Worm (Caenorhabditis elegans): ENCODE measurements around the gene tbc-1.

The tbc-1 gene

DNA sequence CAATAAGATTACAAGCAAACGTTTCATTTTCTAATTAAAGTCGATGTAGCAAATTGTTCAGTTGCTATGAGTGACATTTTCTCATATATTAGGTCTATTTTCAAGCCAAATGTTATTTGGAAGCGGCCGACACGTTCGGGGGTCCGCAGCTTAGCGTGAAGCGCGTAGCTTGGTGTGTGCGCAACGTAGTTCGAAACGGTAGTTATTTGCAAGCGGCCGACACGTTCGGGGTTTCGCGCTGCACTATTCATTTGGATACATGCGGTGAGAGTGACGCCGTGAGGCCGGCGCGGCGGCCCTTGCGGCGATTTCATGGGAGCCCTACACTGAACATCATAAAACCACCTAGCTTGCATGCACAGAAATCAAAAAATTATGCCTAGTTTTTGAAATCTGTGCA is 17.6 kb downstream of the tbc-1 start:
- no peak for TF ChIP-seq unc-120 (tag; optimal IDR thresholded peaks at IDR 0.05; ENCODE audit: poor library complexity, severe bottlenecking)
- no peak for TF ChIP-seq unc-62 (GFP tag; optimal IDR thresholded peaks at IDR 0.05)
- TF ChIP-seq ham-2 (GFP tag; optimal IDR thresholded peaks at IDR 0.05): no peak
- TF ChIP-seq flh-1 (GFP tag; optimal IDR thresholded peaks at IDR 0.05): no peak
- no peak for TF ChIP-seq cnd-1 (tag; optimal IDR thresholded peaks at IDR 0.05)
- TF ChIP-seq tbx-8 (GFP tag; optimal IDR thresholded peaks at IDR 0.05): no peak
- no peak for TF ChIP-seq mep-1 (tag; optimal IDR thresholded peaks at IDR 0.05)
- TF ChIP-seq nhr-2 (tag; optimal IDR thresholded peaks at IDR 0.05): no peak
- TF ChIP-seq M03D4.4 (tag; optimal IDR thresholded peaks at IDR 0.05): no peak
- TF ChIP-seq nhr-12 (tag; optimal IDR thresholded peaks at IDR 0.05): no peak
- no peak for TF ChIP-seq snpc-4 (tag; optimal IDR thresholded peaks at IDR 0.05)
- TF ChIP-seq bed-3 (GFP tag; optimal IDR thresholded peaks at IDR 0.05): no peak
- TF ChIP-seq elt-1 (tag; optimal IDR thresholded peaks at IDR 0.05; ENCODE audit: borderline replicate concordance, insufficient read depth): no peak
- no peak for TF ChIP-seq ceh-83 (GFP tag; optimal IDR thresholded peaks at IDR 0.05)
- TF ChIP-seq mls-2 (tag; optimal IDR thresholded peaks at IDR 0.05): no peak
- TF ChIP-seq sptf-1 (tag; optimal IDR thresholded peaks at IDR 0.05): no peak

DNA sequence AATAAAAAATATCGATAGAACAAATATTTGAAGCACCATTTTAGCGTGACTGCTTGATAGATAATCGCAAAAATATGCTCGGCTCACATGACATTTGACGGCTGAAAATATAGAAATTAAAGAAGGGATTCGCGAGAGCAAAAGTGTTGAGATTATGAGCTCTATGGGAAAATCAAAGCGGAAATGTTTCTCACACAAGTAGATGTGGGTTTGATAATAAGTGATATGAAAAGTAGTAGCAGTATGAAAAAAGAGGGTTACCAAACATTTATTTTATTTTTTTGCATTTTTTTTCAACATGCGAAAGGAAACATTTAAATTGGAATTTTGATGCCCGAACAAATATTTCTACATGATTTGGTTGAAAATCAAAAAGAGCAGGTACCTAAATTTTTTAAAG is 20.7 kb downstream of the tbc-1 start, which contains the start of gene iglr-1:
Gene iglr-1, minus strand, starts transcription at position 101 of the 400 bp plus-strand sequence.
- TF ChIP-seq unc-39 (tag; optimal IDR thresholded peaks at IDR 0.05) (no peak), nhr-76 (tag; optimal IDR thresholded peaks at IDR 0.05) (no peak), pha-4 (tag; optimal IDR thresholded peaks at IDR 0.05) (no peak), nhr-28 (tag; optimal IDR thresholded peaks at IDR 0.05) (no peak), ceh-39 (tag; optimal IDR thresholded peaks at IDR 0.05) (no peak), lin-32 (GFP tag; optimal IDR thresholded peaks at IDR 0.05) (no peak), elt-3 (tag; optimal IDR thresholded peaks at IDR 0.05) (no peak), zip-8 (tag; optimal IDR thresholded peaks at IDR 0.05) (no peak), ham-2 (GFP tag; optimal IDR thresholded peaks at IDR 0.05) (no peak), ceh-43 (GFP tag; optimal IDR thresholded peaks at IDR 0.05) (no peak), mls-2 (tag; optimal IDR thresholded peaks at IDR 0.05) (no peak), elt-1 (tag; optimal IDR thresholded peaks at IDR 0.05; ENCODE audit: borderline replicate concordance, insufficient read depth) (no peak), bed-3 (GFP tag; optimal IDR thresholded peaks at IDR 0.05) (no peak), ceh-83 (GFP tag; optimal IDR thresholded peaks at IDR 0.05) (no peak)

DNA sequence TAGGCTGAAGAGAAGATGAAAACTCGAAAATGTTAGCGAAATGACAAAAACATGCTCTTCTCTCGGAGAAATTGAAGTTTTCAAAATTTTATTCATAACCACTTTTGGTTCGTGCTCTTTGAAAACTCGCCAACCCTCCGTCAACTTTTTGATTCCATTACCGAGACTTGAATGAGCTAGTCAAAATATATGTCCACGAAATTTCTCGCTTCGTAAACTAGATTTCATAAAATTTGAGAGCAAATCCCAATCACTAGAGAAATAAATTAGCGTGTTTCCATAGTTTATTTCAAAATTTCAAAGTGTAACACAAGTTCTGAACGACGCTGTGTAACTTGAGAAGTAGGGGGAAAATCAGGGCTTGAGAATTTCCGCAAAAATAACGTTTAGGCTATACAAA is 23.2 kb downstream of the tbc-1 start:
- peak; percentile 79 for TF ChIP-seq ces-1 (GFP tag; optimal IDR thresholded peaks at IDR 0.05)
- no peak for TF ChIP-seq zip-8 (tag; optimal IDR thresholded peaks at IDR 0.05)

DNA sequence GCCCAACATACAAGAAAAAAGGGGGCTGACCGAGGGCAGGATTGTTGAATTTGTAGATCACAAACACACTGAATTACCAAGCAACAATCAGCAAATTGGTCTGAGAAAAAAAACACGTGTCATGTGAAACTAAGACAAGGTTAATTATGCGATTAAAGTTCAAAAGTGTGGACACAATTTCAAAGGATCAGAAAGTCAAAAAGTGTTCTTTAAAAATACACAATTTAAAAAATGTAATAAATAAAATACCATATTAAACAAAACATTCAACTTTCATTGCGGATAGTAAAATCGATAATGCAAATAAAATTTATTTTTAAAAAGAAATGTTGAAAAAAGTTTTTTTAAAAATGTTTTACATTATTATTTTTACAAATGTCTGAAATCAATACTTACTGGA is 28.6 kb downstream of the tbc-1 start, which contains the start of gene cutl-3:
Gene cutl-3, minus strand, starts transcription at position 101 of the 400 bp plus-strand sequence.
- TF ChIP-seq blmp-1 (tag; optimal IDR thresholded peaks at IDR 0.05): no peak
- TF ChIP-seq ceh-83 (GFP tag; optimal IDR thresholded peaks at IDR 0.05): no peak
- TF ChIP-seq hlh-1 (tag; optimal IDR thresholded peaks at IDR 0.05): no peak
- TF ChIP-seq bed-3 (GFP tag; optimal IDR thresholded peaks at IDR 0.05): no peak
- no peak for TF ChIP-seq pha-4 (tag; optimal IDR thresholded peaks at IDR 0.05)
- TF ChIP-seq ztf-11 (tag; optimal IDR thresholded peaks at IDR 0.05): no peak
- no peak for TF ChIP-seq nhr-2 (tag; optimal IDR thresholded peaks at IDR 0.05)
- TF ChIP-seq nhr-237 (tag; optimal IDR thresholded peaks at IDR 0.05): no peak
- no peak for TF ChIP-seq tbx-8 (GFP tag; optimal IDR thresholded peaks at IDR 0.05)
- TF ChIP-seq nhr-12 (tag; optimal IDR thresholded peaks at IDR 0.05): no peak
- no peak for TF ChIP-seq elt-1 (tag; optimal IDR thresholded peaks at IDR 0.05; ENCODE audit: borderline replicate concordance, insufficient read depth)
- no peak for TF ChIP-seq ces-1 (GFP tag; optimal IDR thresholded peaks at IDR 0.05)

DNA sequence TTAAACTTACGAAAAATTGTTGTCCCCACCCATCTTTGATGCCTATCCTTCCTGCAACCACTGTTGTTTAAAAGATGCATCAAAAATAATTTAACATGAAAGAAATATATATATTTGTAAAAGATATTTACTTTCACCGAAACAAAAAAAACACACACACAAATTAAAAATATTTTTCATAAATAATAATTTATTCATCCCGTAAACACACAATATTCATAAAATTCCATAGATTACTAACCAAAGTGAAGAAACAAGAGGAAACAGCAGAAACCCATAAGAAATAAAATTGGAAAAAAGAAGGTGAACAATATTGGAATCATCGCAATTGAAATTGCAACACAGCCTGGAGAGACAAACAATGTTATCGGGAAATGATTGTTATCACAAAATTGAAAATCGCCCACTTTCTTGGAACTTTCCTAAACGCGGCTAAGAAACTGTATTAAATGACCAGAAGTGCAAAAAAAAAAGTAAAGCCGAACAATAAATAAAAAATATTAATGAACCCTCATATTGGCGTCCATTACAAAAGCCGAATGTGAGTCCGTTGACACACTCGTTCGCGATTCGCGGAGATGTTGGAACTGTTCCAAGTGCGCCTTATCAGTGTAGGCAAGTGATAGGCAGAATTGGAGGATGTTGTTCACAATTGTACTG is 33.5 kb downstream of the tbc-1 start, which contains the start of gene slc-25A18.1:
Gene slc-25A18.1, minus strand, starts transcription at position 51 of the 660 bp plus-strand sequence.
- TF ChIP-seq nhr-28 (tag; optimal IDR thresholded peaks at IDR 0.05) (no peak), lin-32 (GFP tag; optimal IDR thresholded peaks at IDR 0.05) (no peak), unc-62 (GFP tag; optimal IDR thresholded peaks at IDR 0.05) (no peak), ham-2 (GFP tag; optimal IDR thresholded peaks at IDR 0.05) (no peak), sem-2 (GFP tag; optimal IDR thresholded peaks at IDR 0.05) (no peak), lin-13 (tag; optimal IDR thresholded peaks at IDR 0.05) (no peak), elt-1 (tag; optimal IDR thresholded peaks at IDR 0.05; ENCODE audit: borderline replicate concordance, insufficient read depth) (no peak), drap-1 (GFP tag; optimal IDR thresholded peaks at IDR 0.05) (no peak), nhr-2 (tag; optimal IDR thresholded peaks at IDR 0.05) (no peak), tbx-8 (GFP tag; optimal IDR thresholded peaks at IDR 0.05) (no peak), mep-1 (tag; optimal IDR thresholded peaks at IDR 0.05) (no peak), nhr-237 (tag; optimal IDR thresholded peaks at IDR 0.05) (no peak), mls-2 (tag; optimal IDR thresholded peaks at IDR 0.05) (no peak), unc-39 (tag; optimal IDR thresholded peaks at IDR 0.05) (no peak)
